Worm (Caenorhabditis elegans) whole organism, young adult: Measurements from ENCODE around the gene F53C3.11.

Experiments
- Y53G8AR.9 ChIP-seq: fragments of 200-800 bp; sonication (Bioruptor generic); conservative IDR thresholded peaks from 2 replicates; pipeline ENCODE4 v1.3.6; 2022; ENCODE audit warnings: missing genetic modification reagents, missing genetic modification characterization, missing compliant biosample characterization
- attf-3 ChIP-seq: fragments of 200-800 bp; sonication (Bioruptor generic); conservative IDR thresholded peaks from 2 replicates; pipeline ENCODE4 v1.3.6; 2022; ENCODE audit warnings: missing genetic modification reagents, missing genetic modification characterization, missing compliant biosample characterization
- egrh-3 ChIP-seq: fragments of 200-800 bp; sonication (Bioruptor generic); IDR thresholded peaks from 2 replicates; pipeline ENCODE4 v1.3.6; 2022; ENCODE audit warnings: missing genetic modification reagents, missing genetic modification characterization, missing compliant biosample characterization
- nhr-179 ChIP-seq: sonication (generic microtip); optimal IDR thresholded peaks from 2 replicates; lab custom pipeline; 2016; ENCODE audit warnings: mild to moderate bottlenecking, missing genetic modification characterization, missing compliant biosample characterization
- snpc-4 ChIP-seq, 5 experiments: fragments of 150-350 bp in 1 of 5; sonication (generic microtip) in 4 of 5; optimal IDR thresholded peaks; 2 replicates each; lab custom pipeline; 2014 to 2018; ENCODE audit warnings: missing genetic modification characterization in 5 of 5, missing biosample characterization in 3 of 5, antibody characterized with exemption in 2 of 5, mild to moderate bottlenecking in 2 of 5, missing compliant biosample characterization in 2 of 5, missing genotype in 2 of 5, moderate library complexity in 2 of 5, missing genetic modification reagents in 1 of 5
- unc-62 ChIP-seq: fragments of 150-350 bp; optimal IDR thresholded peaks from 2 replicates; lab custom pipeline; 2014; ENCODE audit warnings: missing biosample characterization, missing genetic modification reagents, missing genetic modification characterization

DNA sequence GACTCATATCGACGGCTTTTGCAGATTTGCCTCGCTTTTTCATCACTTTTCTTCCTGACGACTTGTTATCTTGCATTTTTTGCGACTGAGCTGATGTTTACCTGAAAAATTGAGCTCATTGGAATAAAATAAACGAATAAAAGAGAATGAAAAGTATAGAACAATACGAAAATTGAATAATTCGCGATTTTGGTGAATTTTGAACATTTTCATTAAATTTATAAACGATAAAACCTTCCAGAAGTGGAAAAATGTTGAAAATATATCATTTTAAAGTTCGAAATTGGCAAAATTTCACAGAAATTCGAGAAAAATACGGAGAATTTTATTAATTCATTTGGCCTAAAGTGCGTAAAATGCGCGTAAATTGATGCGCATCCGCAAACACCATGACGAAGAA is 27.1 kb upstream of the F53C3.11 start, which contains the start of gene Y14H12B.2:
- TF ChIP-seq unc-62 (GFP tag; lab: Kevin White, UChicago): no peak
- no peak for TF ChIP-seq egrh-3 (GFP tag; lab: Robert Waterston, UW)
- no peak for TF ChIP-seq nhr-179
- no peak for TF ChIP-seq snpc-4 (GFP tag; optimal IDR thresholded peaks at IDR 0.05; lab: Kevin White, UChicago)
- TF ChIP-seq snpc-4 (tag; optimal IDR thresholded peaks at IDR 0.05; lab: Kevin White, UChicago): no peak
- TF ChIP-seq Y53G8AR.9 (GFP tag; lab: Robert Waterston, UW): no peak
- no peak for TF ChIP-seq attf-3 (GFP tag; lab: Robert Waterston, UW)
